Fruit fly (Drosophila melanogaster) whole organism, embryonic: ENCODE results near the gene CG8142.

Experiments used
- BtbVII ChIP-seq: fragments of 200-800 bp; sonication (Bioruptor generic); optimal IDR thresholded peaks from 3 replicates; lab custom pipeline; 2017; ENCODE audit warnings: missing biosample characterization, mild to moderate bottlenecking, missing genetic modification characterization
- CG11695 ChIP-seq: fragments of 200-800 bp; sonication (Bioruptor generic); IDR thresholded peaks from 3 replicates; pipeline ENCODE4 v1.3.6; 2022; ENCODE audit warnings: missing biosample characterization, missing genetic modification characterization
- CG12104 ChIP-seq: fragments of 200-800 bp; sonication (Bioruptor generic); optimal IDR thresholded peaks from 3 replicates; lab custom pipeline; 2016; ENCODE audit warnings: missing biosample characterization, missing genetic modification characterization
- CG12744 ChIP-seq: fragments of 200-800 bp; sonication (Bioruptor generic); optimal IDR thresholded peaks from 2 replicates; lab custom pipeline; 2016; ENCODE audit warnings: missing biosample characterization, missing genetic modification characterization
- CG15514 ChIP-seq: fragments of 200-800 bp; sonication (Bioruptor generic); optimal IDR thresholded peaks from 3 replicates; lab custom pipeline; 2017; ENCODE audit warnings: missing biosample characterization, missing genetic modification characterization, mild to moderate bottlenecking, moderate library complexity, missing genetic modification reagents
- CG17802 ChIP-seq: fragments of 200-800 bp; sonication (Bioruptor generic); optimal IDR thresholded peaks from 2 replicates; lab custom pipeline; 2018; ENCODE audit warnings: missing biosample characterization, mild to moderate bottlenecking, missing genetic modification characterization, moderate library complexity
- CG2889 ChIP-seq: fragments of 200-800 bp; sonication (Bioruptor generic); IDR thresholded peaks from 3 replicates; pipeline ENCODE4 v1.3.6; 2022; ENCODE audit warnings: missing biosample characterization, missing genetic modification characterization
- CG31388 ChIP-seq: fragments of 200-800 bp; sonication (Bioruptor generic); optimal IDR thresholded peaks from 2 replicates; lab custom pipeline; 2016; ENCODE audit warnings: missing biosample characterization, missing genetic modification characterization
- CG3995 ChIP-seq: fragments of 200-800 bp; sonication (Bioruptor generic); optimal IDR thresholded peaks from 3 replicates; lab custom pipeline; 2016; ENCODE audit warnings: missing biosample characterization, missing genetic modification characterization
- CG4424 ChIP-seq: fragments of 200-800 bp; sonication (Bioruptor generic); optimal IDR thresholded peaks from 3 replicates; lab custom pipeline; 2016; ENCODE audit warnings: missing biosample characterization, missing genetic modification characterization
- CG5953 ChIP-seq: fragments of 200-800 bp; sonication (Bioruptor generic); IDR thresholded peaks from 2 replicates; pipeline ENCODE4 v1.3.6; 2022; ENCODE audit warnings: missing biosample characterization, missing genetic modification characterization
- CG6272 ChIP-seq: fragments of 200-800 bp; sonication (Bioruptor generic); IDR thresholded peaks from 2 replicates; pipeline ENCODE4 v1.3.6; 2022; ENCODE audit warnings: missing biosample characterization, missing genetic modification characterization
- CG6683 ChIP-seq: fragments of 200-800 bp; sonication (Bioruptor generic); optimal IDR thresholded peaks from 2 replicates; lab custom pipeline; 2017; ENCODE audit warnings: missing biosample characterization, mild to moderate bottlenecking, missing genetic modification characterization, missing genetic modification reagents
- CG7786 ChIP-seq: fragments of 200-800 bp; sonication (Bioruptor generic); optimal IDR thresholded peaks from 2 replicates; lab custom pipeline; 2016; ENCODE audit warnings: missing biosample characterization, missing genetic modification characterization
- CG8359 ChIP-seq: fragments of 200-800 bp; sonication (Bioruptor generic); optimal IDR thresholded peaks from 2 replicates; lab custom pipeline; 2017; ENCODE audit warnings: missing biosample characterization, mild to moderate bottlenecking, missing genetic modification characterization, borderline replicate concordance
- CG9437 ChIP-seq: fragments of 200-800 bp; sonication (Bioruptor generic); optimal IDR thresholded peaks from 2 replicates; lab custom pipeline; 2018; ENCODE audit warnings: missing biosample characterization, mild to moderate bottlenecking, missing genetic modification characterization
- CkIIα-i1 ChIP-seq: fragments of 200-800 bp; sonication (Bioruptor generic); IDR thresholded peaks from 2 replicates; pipeline ENCODE4 v1.3.6; 2022; ENCODE audit warnings: missing biosample characterization, missing genetic modification characterization
- CrebB ChIP-seq: fragments of 200-800 bp; sonication (Bioruptor generic); optimal IDR thresholded peaks from 3 replicates; lab custom pipeline; 2018; ENCODE audit warnings: missing biosample characterization, mild to moderate bottlenecking, missing genetic modification characterization
- Dek ChIP-seq: fragments of 200-800 bp; sonication (Bioruptor generic); optimal IDR thresholded peaks from 3 replicates; lab custom pipeline; 2019; ENCODE audit warnings: missing biosample characterization, mild to moderate bottlenecking, missing genetic modification characterization, moderate library complexity
- Doc3 ChIP-seq: fragments of 200-800 bp; sonication (Bioruptor generic); IDR thresholded peaks from 3 replicates; pipeline ENCODE4 v1.3.6; 2022; ENCODE audit warnings: missing biosample characterization, missing genetic modification characterization; ENCODE audit not compliant: partially characterized antibody
- GATAe ChIP-seq: fragments of 200-800 bp; sonication (Bioruptor generic); conservative IDR thresholded peaks from 2 replicates; pipeline ENCODE4 v1.3.6; 2022; ENCODE audit warnings: missing biosample characterization, missing genetic modification characterization
- Hmx ChIP-seq: fragments of 200-800 bp; sonication (Bioruptor generic); optimal IDR thresholded peaks from 2 replicates; lab custom pipeline; 2016; ENCODE audit warnings: missing biosample characterization, missing genetic modification characterization
- Hr3 ChIP-seq: fragments of 200-800 bp; sonication (Bioruptor generic); optimal IDR thresholded peaks from 3 replicates; lab custom pipeline; 2016; ENCODE audit warnings: missing biosample characterization, missing genetic modification characterization
- Mad ChIP-seq: fragments of 200-800 bp; sonication (Bioruptor generic); optimal IDR thresholded peaks from 2 replicates; lab custom pipeline; 2016; ENCODE audit warnings: missing biosample characterization, missing genetic modification characterization
- Mrtf ChIP-seq: fragments of 200-800 bp; sonication (Bioruptor generic); IDR thresholded peaks from 3 replicates; pipeline ENCODE4 v1.3.6; 2022; ENCODE audit warnings: missing biosample characterization, missing genetic modification characterization
- NC2α ChIP-seq: fragments of 200-800 bp; sonication (Bioruptor generic); optimal IDR thresholded peaks from 2 replicates; lab custom pipeline; 2016; ENCODE audit warnings: missing biosample characterization, missing genetic modification characterization
- PHDP ChIP-seq: fragments of 200-800 bp; sonication (Bioruptor generic); optimal IDR thresholded peaks from 3 replicates; lab custom pipeline; 2018; ENCODE audit warnings: missing biosample characterization, mild to moderate bottlenecking, missing genetic modification characterization, moderate library complexity
- Ptx1 ChIP-seq: fragments of 200-800 bp; sonication (Bioruptor generic); IDR thresholded peaks from 2 replicates; pipeline ENCODE4 v1.3.6; 2022; ENCODE audit warnings: missing biosample characterization, missing genetic modification characterization
- Taf1 ChIP-seq: fragments of 200-800 bp; sonication (Bioruptor generic); IDR thresholded peaks from 2 replicates; pipeline ENCODE4 v1.3.6; 2022; ENCODE audit warnings: missing biosample characterization, missing genetic modification characterization
- Xrp1 ChIP-seq: fragments of 200-800 bp; sonication (Bioruptor generic); IDR thresholded peaks from 2 replicates; pipeline ENCODE4 v1.3.6; 2022; ENCODE audit warnings: missing biosample characterization, missing genetic modification characterization
- amos ChIP-seq: fragments of 200-800 bp; sonication (Bioruptor generic); IDR thresholded peaks from 2 replicates; pipeline ENCODE4 v1.3.6; 2022; ENCODE audit warnings: missing biosample characterization, missing genetic modification characterization; ENCODE audit not compliant: partially characterized antibody
- az2 ChIP-seq: fragments of 200-800 bp; sonication (Bioruptor generic); optimal IDR thresholded peaks from 3 replicates; lab custom pipeline; 2016; ENCODE audit warnings: missing biosample characterization, missing genetic modification characterization
- bbx ChIP-seq: fragments of 200-800 bp; sonication (Bioruptor generic); IDR thresholded peaks from 2 replicates; pipeline ENCODE4 v1.3.6; 2022; ENCODE audit warnings: missing biosample characterization, missing genetic modification characterization; ENCODE audit not compliant: partially characterized antibody
- caup ChIP-seq: fragments of 200-800 bp; sonication (Bioruptor generic); optimal IDR thresholded peaks from 3 replicates; lab custom pipeline; 2017; ENCODE audit warnings: missing biosample characterization, mild to moderate bottlenecking, missing genetic modification characterization, moderate library complexity; ENCODE audit not compliant: severe bottlenecking
- cg ChIP-seq: fragments of 200-800 bp; sonication (Bioruptor generic); optimal IDR thresholded peaks from 3 replicates; lab custom pipeline; 2019; ENCODE audit warnings: missing biosample characterization, mild to moderate bottlenecking, missing genetic modification characterization, moderate library complexity
- crc ChIP-seq: fragments of 200-800 bp; sonication (Bioruptor generic); optimal IDR thresholded peaks from 2 replicates; lab custom pipeline; 2016; ENCODE audit warnings: missing biosample characterization, missing genetic modification characterization
- danr ChIP-seq: fragments of 200-800 bp; sonication (Bioruptor generic); IDR thresholded peaks from 2 replicates; pipeline ENCODE4 v1.3.6; 2022; ENCODE audit warnings: missing biosample characterization, missing genetic modification characterization
- dati ChIP-seq: fragments of 200-800 bp; sonication (Bioruptor generic); IDR thresholded peaks from 2 replicates; pipeline ENCODE4 v1.3.6; 2022; ENCODE audit warnings: missing biosample characterization, missing genetic modification characterization
- dimm ChIP-seq: fragments of 200-800 bp; sonication (Bioruptor generic); IDR thresholded peaks from 2 replicates; pipeline ENCODE4 v1.3.6; 2022; ENCODE audit warnings: missing biosample characterization, missing genetic modification characterization
- en ChIP-seq: fragments of 200-800 bp; sonication (Bioruptor generic); optimal IDR thresholded peaks from 2 replicates; lab custom pipeline; 2016; ENCODE audit warnings: missing biosample characterization, missing genetic modification characterization
- esg ChIP-seq: fragments of 200-800 bp; sonication (Bioruptor generic); conservative IDR thresholded peaks from 2 replicates; pipeline ENCODE4 v1.3.6; 2022; ENCODE audit warnings: missing biosample characterization, missing genetic modification characterization
- gem ChIP-seq: fragments of 200-800 bp; sonication (Bioruptor generic); optimal IDR thresholded peaks from 2 replicates; lab custom pipeline; 2019; ENCODE audit warnings: missing biosample characterization, mild to moderate bottlenecking, missing genetic modification characterization, moderate library complexity
- mirr ChIP-seq: fragments of 200-800 bp; sonication (Bioruptor generic); optimal IDR thresholded peaks from 3 replicates; lab custom pipeline; 2018; ENCODE audit warnings: missing biosample characterization, mild to moderate bottlenecking, missing genetic modification characterization
- otp ChIP-seq: fragments of 200-800 bp; sonication (Bioruptor generic); IDR thresholded peaks from 3 replicates; pipeline ENCODE4, ENCODE4 v1.3.6; 2022; ENCODE audit warnings: missing biosample characterization, missing genetic modification characterization
- pros ChIP-seq: fragments of 200-800 bp; sonication (Bioruptor generic); optimal IDR thresholded peaks from 3 replicates; lab custom pipeline; 2019; ENCODE audit warnings: missing biosample characterization, mild to moderate bottlenecking, missing genetic modification characterization, moderate library complexity
- seq ChIP-seq: fragments of 200-800 bp; sonication (Bioruptor generic); IDR thresholded peaks from 2 replicates; pipeline ENCODE4 v1.3.6; 2022; ENCODE audit warnings: missing biosample characterization, missing genetic modification characterization
- shn ChIP-seq: fragments of 200-800 bp; sonication (Bioruptor generic); optimal IDR thresholded peaks from 3 replicates; lab custom pipeline; 2016; ENCODE audit warnings: missing biosample characterization, missing genetic modification characterization
- sqz ChIP-seq: fragments of 200-800 bp; sonication (Bioruptor generic); optimal IDR thresholded peaks from 3 replicates; lab custom pipeline; 2018; ENCODE audit warnings: missing biosample characterization, mild to moderate bottlenecking, missing genetic modification characterization
- sr ChIP-seq: fragments of 200-800 bp; sonication (Bioruptor generic); IDR thresholded peaks from 3 replicates; pipeline ENCODE4 v1.3.6; 2022; ENCODE audit warnings: missing biosample characterization, missing genetic modification characterization
- sug ChIP-seq: fragments of 200-800 bp; optimal IDR thresholded peaks from 2 replicates; lab custom pipeline; 2019; ENCODE audit warnings: missing biosample characterization, mild to moderate bottlenecking, missing genetic modification characterization, moderate library complexity

Gene CG8142

DNA sequence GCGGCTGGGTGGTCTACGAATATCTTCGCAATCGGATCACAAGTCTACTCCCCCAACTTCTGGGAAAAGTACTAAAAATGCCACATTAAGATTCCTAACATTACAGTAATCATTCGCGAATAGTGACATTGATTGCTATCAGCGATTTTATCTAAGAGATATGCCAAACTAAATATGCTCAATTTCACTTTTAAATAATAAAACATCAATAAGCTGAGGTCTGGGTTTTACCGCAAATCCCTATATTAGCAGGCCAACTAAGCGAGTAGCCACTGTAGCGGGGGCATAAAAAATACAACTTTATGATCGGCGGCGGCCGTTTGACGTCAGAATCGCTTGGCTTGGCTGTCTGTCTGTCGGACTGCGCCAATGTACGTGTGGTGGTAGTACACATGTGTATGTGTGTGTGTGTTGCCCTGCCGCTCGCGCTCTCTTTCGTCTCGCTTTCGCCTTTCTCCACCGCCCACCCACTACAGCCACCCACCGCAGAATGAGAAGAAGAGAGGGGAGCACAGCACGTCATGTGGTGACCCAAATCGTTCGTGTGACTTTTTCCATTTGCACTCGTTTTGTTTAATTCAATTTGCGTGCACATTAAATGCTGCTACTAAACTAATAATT lies 35.9 kb upstream of the CG8142 start (continued):
- peak; percentile 92 for TF ChIP-seq sug (tag; lab: Kevin White, UChicago)
- TF ChIP-seq Hr3, result peak; percentile 93
- TF ChIP-seq CG31388 (GFP tag; lab: Kevin White, UChicago), result peak; percentile 70
- TF ChIP-seq sr (GFP tag; lab: Robert Waterston, UW), result peak; percentile 69; the same call in 2 of the 3 replicates
- peak; percentile 93 for TF ChIP-seq Taf1 (GFP tag; lab: Robert Waterston, UW)
- TF ChIP-seq esg (GFP tag; lab: Robert Waterston, UW), result peak; percentile 94
- peak; percentile 88 for TF ChIP-seq en (GFP tag; lab: Kevin White, UChicago)
- TF ChIP-seq CG3995 (GFP tag; lab: Kevin White, UChicago), result peak; percentile 74
- peak; percentile 93 for TF ChIP-seq CG5953 (GFP tag; lab: Robert Waterston, UW)
- TF ChIP-seq mirr (GFP tag; lab: Kevin White, UChicago), result peak; percentile 91
- peak; percentile 89 for TF ChIP-seq shn (GFP tag; lab: Kevin White, UChicago)
- peak; percentile 96 for TF ChIP-seq PHDP
- peak; percentile 88 for TF ChIP-seq sqz
- peak; percentile 95 for TF ChIP-seq Mad (GFP tag; lab: Kevin White, UChicago)
- peak; percentile 95 for TF ChIP-seq Dek (tag; lab: Kevin White, UChicago)
- TF ChIP-seq CG6272 (GFP tag; lab: Robert Waterston, UW), result peak; percentile 89
- peak; percentile 94 for TF ChIP-seq Xrp1 (GFP tag; lab: Robert Waterston, UW)
- TF ChIP-seq CrebB (tag; lab: Kevin White, UChicago), result peak; percentile 95
- peak; percentile 70 for TF ChIP-seq CG8359 (GFP tag; lab: Kevin White, UChicago)
- no peak for TF ChIP-seq bbx
- TF ChIP-seq CG7786, result peak; percentile 92
- peak; percentile 83 for TF ChIP-seq CG15514 (GFP tag; lab: Kevin White, UChicago)
- TF ChIP-seq Ptx1 (GFP tag; lab: Robert Waterston, UW), result peak; percentile 97
- peak; percentile 87 for TF ChIP-seq dimm (GFP tag; lab: Robert Waterston, UW)
- TF ChIP-seq CG12744 (GFP tag; lab: Kevin White, UChicago), result peak; percentile 88
- TF ChIP-seq CG17802 (tag; lab: Kevin White, UChicago), result peak; percentile 72
- peak; percentile 88 for TF ChIP-seq NC2α (GFP tag; lab: Kevin White, UChicago)
- TF ChIP-seq Doc3 (GFP tag; lab: Robert Waterston, UW), result no peak
- peak; percentile 93 for TF ChIP-seq CG11695
- TF ChIP-seq CG2889 (GFP tag; lab: Robert Waterston, UW), result peak; percentile 96
- TF ChIP-seq Mrtf, result peak; percentile 94
- TF ChIP-seq CkIIα-i1 (GFP tag; lab: Robert Waterston, UW), result peak; percentile 46; the same call in 1 of the 2 replicates
- TF ChIP-seq dati, result peak; percentile 82
- TF ChIP-seq gem (tag; lab: Kevin White, UChicago), result peak; percentile 97
- peak; percentile 94 for TF ChIP-seq crc (GFP tag; lab: Kevin White, UChicago)
- TF ChIP-seq BtbVII (GFP tag; lab: Kevin White, UChicago), result peak; percentile 90
- peak; percentile 91 for TF ChIP-seq danr (GFP tag; lab: Robert Waterston, UW)
- peak; percentile 67 for TF ChIP-seq cg (GFP tag; lab: Kevin White, UChicago)
- TF ChIP-seq amos (GFP tag; lab: Robert Waterston, UW), result no peak
- peak; percentile 79 for TF ChIP-seq CG12104 (GFP tag; lab: Kevin White, UChicago)
- TF ChIP-seq seq, result peak; percentile 91
- TF ChIP-seq CG9437 (GFP tag; lab: Kevin White, UChicago), result peak; percentile 89
- peak; percentile 85 for TF ChIP-seq Hmx (GFP tag; lab: Kevin White, UChicago)
- TF ChIP-seq pros, result peak; percentile 58
- peak; percentile 71 for TF ChIP-seq CG6683 (GFP tag; lab: Kevin White, UChicago)
- peak; percentile 95 for TF ChIP-seq az2 (GFP tag; lab: Kevin White, UChicago)
- TF ChIP-seq CG4424 (GFP tag; lab: Kevin White, UChicago), result peak; percentile 88
- peak; percentile 84 for TF ChIP-seq GATAe (GFP tag; lab: Robert Waterston, UW)
- TF ChIP-seq otp (GFP tag; lab: Robert Waterston, UW), result peak; percentile 95
- peak; percentile 91 for TF ChIP-seq caup (GFP tag; lab: Kevin White, UChicago)
